Worm (Caenorhabditis elegans): Measurements from ENCODE around the gene brap-2.

brap-2 gene

ce11 chrII:5412467-5412866 is 19.5 kb upstream of the brap-2 start, which contains the start of the genes EEED8.13 and EEED8.18:
EEED8.13 (minus strand) TSS chrII:5412567.
EEED8.18 (minus strand) TSS chrII:5412610.
- no peak for TF ChIP-seq nhr-76 (tag; optimal IDR thresholded peaks at IDR 0.05)
- TF ChIP-seq ceh-16 (tag; optimal IDR thresholded peaks at IDR 0.05): no peak
- TF ChIP-seq fkh-2 (tag; optimal IDR thresholded peaks at IDR 0.05): no peak
- TF ChIP-seq fkh-10 (GFP tag; optimal IDR thresholded peaks at IDR 0.05): no peak
- TF ChIP-seq unc-62 (GFP tag; optimal IDR thresholded peaks at IDR 0.05): no peak
- TF ChIP-seq ceh-82 (tag; optimal IDR thresholded peaks at IDR 0.05): no peak
- no peak for TF ChIP-seq lsy-12 (tag; optimal IDR thresholded peaks at IDR 0.05)
- TF ChIP-seq nhr-28 (tag; optimal IDR thresholded peaks at IDR 0.05): no peak
- no peak for TF ChIP-seq ceh-28 (tag; optimal IDR thresholded peaks at IDR 0.05)

ce11 chrII:5408924-5409323 is 15.9 kb upstream of the brap-2 start, which contains the start of the genes EEED8.12 and EEED8.4:
EEED8.12 (minus strand) TSS chrII:5409024.
EEED8.4 (plus strand) TSS chrII:5409319.
- TF ChIP-seq unc-39 (tag; optimal IDR thresholded peaks at IDR 0.05) (no peak), mdl-1 (tag; optimal IDR thresholded peaks at IDR 0.05) (no peak), sea-2 (GFP tag; optimal IDR thresholded peaks at IDR 0.05) (no peak), ceh-9 (tag; optimal IDR thresholded peaks at IDR 0.05) (no peak), snpc-4 (tag; optimal IDR thresholded peaks at IDR 0.05) (no peak), aly-2 (tag; optimal IDR thresholded peaks at IDR 0.05) (no peak), ama-1 (optimal IDR thresholded peaks at IDR 0.05) (no peak), nfya-1 (tag; optimal IDR thresholded peaks at IDR 0.05; ENCODE audit: insufficient read depth) (no peak), nhr-12 (tag; optimal IDR thresholded peaks at IDR 0.05) (no peak), ceh-28 (tag; optimal IDR thresholded peaks at IDR 0.05) (no peak), ceh-82 (tag; optimal IDR thresholded peaks at IDR 0.05) (no peak), nhr-67 (tag; optimal IDR thresholded peaks at IDR 0.05) (no peak), lin-39 (tag; optimal IDR thresholded peaks at IDR 0.05) (no peak)

ce11 chrII:5407548-5407947 is 14.6 kb upstream of the brap-2 start, which contains the start of gene clec-141:
clec-141 (minus strand) TSS chrII:5407648.
- TF ChIP-seq lsy-12 (tag; optimal IDR thresholded peaks at IDR 0.05) (no peak), ceh-82 (tag; optimal IDR thresholded peaks at IDR 0.05) (no peak), unc-62 (GFP tag; optimal IDR thresholded peaks at IDR 0.05) (no peak), ztf-4 (tag; optimal IDR thresholded peaks at IDR 0.05) (no peak), ZK546.5 (tag; optimal IDR thresholded peaks at IDR 0.05) (no peak), daf-12 (tag; optimal IDR thresholded peaks at IDR 0.05) (no peak), elt-3 (tag; optimal IDR thresholded peaks at IDR 0.05) (no peak), nhr-23 (tag; optimal IDR thresholded peaks at IDR 0.05) (no peak)

- TF ChIP-seq nhr-23 (tag; optimal IDR thresholded peaks at IDR 0.05) (no peak), elt-2 (tag; optimal IDR thresholded peaks at IDR 0.05) (peak; percentile 40), hmg-11 (tag; optimal IDR thresholded peaks at IDR 0.05) (peak; percentile 30), nhr-237 (tag; optimal IDR thresholded peaks at IDR 0.05) (no peak), daf-12 (tag; optimal IDR thresholded peaks at IDR 0.05) (no peak), pha-4 (tag; optimal IDR thresholded peaks at IDR 0.05) (peak; percentile 50), ceh-82 (tag; optimal IDR thresholded peaks at IDR 0.05) (no peak), R02D3.7 (tag; optimal IDR thresholded peaks at IDR 0.05) (no peak), unc-39 (tag; optimal IDR thresholded peaks at IDR 0.05) (no peak), jun-1 (tag; optimal IDR thresholded peaks at IDR 0.05) (no peak), sea-2 (GFP tag; optimal IDR thresholded peaks at IDR 0.05) (no peak), skn-1 (tag; optimal IDR thresholded peaks at IDR 0.05) (no peak), ZK546.5 (tag; optimal IDR thresholded peaks at IDR 0.05) (no peak), nhr-76 (tag; optimal IDR thresholded peaks at IDR 0.05) (no peak), unc-62 (GFP tag; optimal IDR thresholded peaks at IDR 0.05) (no peak), nhr-25 (tag; optimal IDR thresholded peaks at IDR 0.05) (no peak), fkh-10 (GFP tag; optimal IDR thresholded peaks at IDR 0.05) (no peak), tbx-2 (tag; optimal IDR thresholded peaks at IDR 0.05) (no peak)
Measured at ce11 chrII:5399201-5399600, 6.2 kb upstream of the brap-2 start, which contains the start of gene mog-5. mog-5 (plus strand) TSS chrII:5399538.

- TF ChIP-seq ama-1 (optimal IDR thresholded peaks at IDR 0.05) (no peak), hmg-11 (tag; optimal IDR thresholded peaks at IDR 0.05) (peak; percentile 22)
Measured at ce11 chrII:5398779-5399178, 5.8 kb upstream of the brap-2 start, which contains the start of gene fbxl-3. fbxl-3 (minus strand) TSS chrII:5398902.

Data from whole organism, L3 larva.